Worm (Caenorhabditis elegans) whole organism, L1 larva: ENCODE data around the gene C06A8.8.

Source experiments
- ceh-82 ChIP-seq, 3 experiments: fragments of 150-350 bp in 1 of 3; sonication (generic microtip) in 2 of 3; optimal IDR thresholded peaks; 2 replicates each; lab custom pipeline; 2014 to 2017; ENCODE audit warnings: missing biosample characterization in 3 of 3, missing genetic modification characterization in 3 of 3
- dsc-1 ChIP-seq: sonication (generic microtip); optimal IDR thresholded peaks from 2 replicates; lab custom pipeline; 2016; ENCODE audit warnings: mild to moderate bottlenecking, missing genetic modification characterization, missing compliant biosample characterization
- mab-9 ChIP-seq: fragments of 200-800 bp; sonication (Bioruptor generic); IDR thresholded peaks from 2 replicates; pipeline ENCODE4 v1.3.6; 2022; ENCODE audit warnings: missing genetic modification reagents, missing genetic modification characterization, missing compliant biosample characterization
- nhr-11 ChIP-seq: fragments of 150-350 bp; optimal IDR thresholded peaks from 2 replicates; lab custom pipeline; 2014; ENCODE audit warnings: missing biosample characterization, missing genetic modification characterization
- nhr-90 ChIP-seq: sonication (generic microtip); optimal IDR thresholded peaks from 2 replicates; lab custom pipeline; 2016; ENCODE audit warnings: mild to moderate bottlenecking, missing genetic modification characterization, missing compliant biosample characterization; ENCODE audit not compliant: poor library complexity
- snpc-4 ChIP-seq: fragments of 150-350 bp; optimal IDR thresholded peaks from 2 replicates; lab custom pipeline; 2014; ENCODE audit warnings: missing biosample characterization, missing genetic modification characterization

- TF ChIP-seq nhr-90 (tag; lab: Kevin White, UChicago) (no peak), nhr-11 (tag; lab: Kevin White, UChicago) (no peak), snpc-4 (tag; lab: Kevin White, UChicago) (no peak), ceh-82 (tag; optimal IDR thresholded peaks at IDR 0.05; lab: Kevin White, UChicago) (no peak), mab-9 (GFP tag; lab: Robert Waterston, UW) (no peak), dsc-1 (no peak)
These were observed 6.4 kb downstream of the C06A8.8 start, which contains the start of gene srh-39 for ce11 chrII:7765456-7765855.
